Worm (Caenorhabditis elegans) whole organism, early embryonic: ENCODE results near the gene F13E9.13.

Experiments used
- B0310.2 ChIP-seq: sonication (generic microtip); optimal IDR thresholded peaks from 2 replicates; lab custom pipeline; 2016; ENCODE audit warnings: mild to moderate bottlenecking, missing genetic modification characterization, missing compliant biosample characterization
- ama-1 ChIP-seq: fragments of 150-350 bp; optimal IDR thresholded peaks from 2 replicates; lab custom pipeline; 2014
- ceh-13 ChIP-seq: fragments of 200-800 bp; sonication (Bioruptor generic); optimal IDR thresholded peaks from 2 replicates; lab custom pipeline; 2018; ENCODE audit warnings: mild to moderate bottlenecking, missing genetic modification characterization, missing compliant biosample characterization
- ets-7 ChIP-seq: sonication (generic microtip); optimal IDR thresholded peaks from 2 replicates; lab custom pipeline; 2016; ENCODE audit warnings: missing genotype, missing genetic modification characterization, missing compliant biosample characterization
- flt-1 ChIP-seq: fragments of 200-800 bp; sonication (Bioruptor generic); IDR thresholded peaks from 2 replicates; pipeline ENCODE4 v1.3.6; 2022; ENCODE audit warnings: missing genetic modification characterization, missing compliant biosample characterization
- hmg-4 ChIP-seq: fragments of 200-800 bp; sonication (Bioruptor generic); optimal IDR thresholded peaks from 2 replicates; lab custom pipeline; 2018; ENCODE audit warnings: mild to moderate bottlenecking, missing genetic modification characterization, missing compliant biosample characterization
- hnd-1 ChIP-seq: sonication (generic microtip); optimal IDR thresholded peaks from 2 replicates; lab custom pipeline; 2016; ENCODE audit warnings: missing genetic modification characterization, missing compliant biosample characterization
- pes-1 ChIP-seq: fragments of 200-800 bp; sonication (Bioruptor generic); IDR thresholded peaks from 2 replicates; pipeline ENCODE4 v1.3.6; 2022; ENCODE audit warnings: missing genetic modification reagents, missing genetic modification characterization, missing compliant biosample characterization
- scrt-1 ChIP-seq: fragments of 200-800 bp; sonication (Bioruptor generic); IDR thresholded peaks from 2 replicates; pipeline ENCODE4 v1.3.6; 2022; ENCODE audit warnings: missing genetic modification characterization, missing compliant biosample characterization
- tbx-11 ChIP-seq: fragments of 200-800 bp; sonication (Bioruptor generic); IDR thresholded peaks from 2 replicates; pipeline ENCODE4 v1.3.6; 2022; ENCODE audit warnings: missing genetic modification characterization, missing compliant biosample characterization
- tbx-37 ChIP-seq: fragments of 200-800 bp; sonication (Bioruptor generic); conservative IDR thresholded peaks from 2 replicates; pipeline ENCODE4 v1.3.6; 2022; ENCODE audit warnings: missing genetic modification reagents, missing genetic modification characterization, missing compliant biosample characterization
- tra-4 ChIP-seq: sonication (generic microtip); optimal IDR thresholded peaks from 2 replicates; lab custom pipeline; 2017; ENCODE audit warnings: missing genetic modification characterization, missing compliant biosample characterization

DNA sequence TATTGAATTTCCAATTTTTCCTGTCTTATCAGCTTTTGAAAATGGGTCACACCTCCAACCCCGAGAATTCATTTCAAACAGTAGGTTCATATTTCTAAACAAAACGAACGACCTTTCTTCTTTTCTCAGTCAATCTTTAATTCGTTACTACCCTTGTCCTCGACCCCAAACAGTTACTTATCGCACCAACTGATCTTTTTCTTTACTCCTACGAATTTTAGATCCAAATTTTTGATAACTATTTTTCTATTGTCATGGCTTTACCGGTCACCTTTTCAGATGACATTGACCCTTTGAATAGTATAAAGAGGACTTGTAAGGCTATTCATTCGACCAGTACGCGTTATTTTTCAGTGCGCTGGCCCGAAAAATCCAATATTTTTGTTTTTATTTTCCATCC lies 34.8 kb downstream of the F13E9.13 start:
- TF ChIP-seq scrt-1 (GFP tag; lab: Robert Waterston, UW) (no peak), ama-1 (lab: Kevin White, UChicago) (no peak), flt-1 (GFP tag; lab: Robert Waterston, UW) (no peak), hmg-4 (GFP tag; lab: Kevin White, UChicago) (no peak), tbx-11 (GFP tag; lab: Robert Waterston, UW) (no peak), pes-1 (GFP tag; lab: Robert Waterston, UW) (no peak), ets-7 (no peak), tra-4 (tag; lab: Kevin White, UChicago) (no peak), ceh-13 (GFP tag; lab: Kevin White, UChicago) (no peak), hnd-1 (tag; lab: Kevin White, UChicago) (no peak), B0310.2 (tag; lab: Kevin White, UChicago) (no peak), tbx-37 (no peak)
